Fruit fly (Drosophila melanogaster) whole organism, prepupa: Measurements from ENCODE around the gene Vps37B.
A peak's percentile ranks its signal among the peaks of the same experiment; 100 is the strongest.

Source experiments
- Blimp-1 ChIP-seq: fragments of 200-800 bp; sonication (Bioruptor generic); optimal IDR thresholded peaks from 3 replicates; lab custom pipeline; 2017; ENCODE audit warnings: missing biosample characterization, missing genetic modification characterization, mild to moderate bottlenecking, moderate library complexity, missing genetic modification reagents
- CG10631 ChIP-seq: fragments of 200-800 bp; sonication (Bioruptor generic); optimal IDR thresholded peaks from 2 replicates; lab custom pipeline; 2016; ENCODE audit warnings: missing biosample characterization, missing genetic modification characterization
- CG11294 ChIP-seq: fragments of 200-800 bp; sonication (Bioruptor generic); IDR thresholded peaks from 2 replicates; pipeline ENCODE4 v1.3.6; 2022; ENCODE audit warnings: missing biosample characterization, missing genetic modification characterization
- CG11762 ChIP-seq: fragments of 200-800 bp; sonication (Bioruptor generic); optimal IDR thresholded peaks from 3 replicates; lab custom pipeline; 2016; ENCODE audit warnings: missing biosample characterization, missing genetic modification characterization; ENCODE audit not compliant: insufficient read depth
- CG11902 ChIP-seq: fragments of 200-800 bp; sonication (Bioruptor generic); optimal IDR thresholded peaks from 3 replicates; lab custom pipeline; 2016; ENCODE audit warnings: missing biosample characterization, missing genetic modification characterization
- CG1621 ChIP-seq: fragments of 200-800 bp; sonication (Bioruptor generic); optimal IDR thresholded peaks from 3 replicates; lab custom pipeline; 2018; ENCODE audit warnings: missing biosample characterization, mild to moderate bottlenecking, missing genetic modification characterization
- CG16779 ChIP-seq: fragments of 200-800 bp; sonication (Bioruptor generic); optimal IDR thresholded peaks from 3 replicates; lab custom pipeline; 2017; ENCODE audit warnings: missing biosample characterization, mild to moderate bottlenecking, missing genetic modification characterization
- CG3032 ChIP-seq: fragments of 200-800 bp; optimal IDR thresholded peaks from 2 replicates; lab custom pipeline; 2019; ENCODE audit warnings: missing biosample characterization, mild to moderate bottlenecking, missing genetic modification characterization, moderate library complexity
- CG34406 ChIP-seq: fragments of 200-800 bp; sonication (Bioruptor generic); optimal IDR thresholded peaks from 3 replicates; lab custom pipeline; 2016; ENCODE audit warnings: missing biosample characterization, missing genetic modification characterization
- CG4318 ChIP-seq: fragments of 200-800 bp; sonication (Bioruptor generic); optimal IDR thresholded peaks from 3 replicates; lab custom pipeline; 2017; ENCODE audit warnings: missing biosample characterization, mild to moderate bottlenecking, missing genetic modification characterization
- CG6163 ChIP-seq: fragments of 200-800 bp; sonication (Bioruptor generic); IDR thresholded peaks from 3 replicates; pipeline ENCODE4 v1.3.6; 2022; ENCODE audit warnings: missing biosample characterization, missing genetic modification characterization
- CG6276 ChIP-seq: fragments of 200-800 bp; sonication (Bioruptor generic); optimal IDR thresholded peaks from 2 replicates; lab custom pipeline; 2017; ENCODE audit warnings: missing biosample characterization, mild to moderate bottlenecking, missing genetic modification characterization
- CG6792 ChIP-seq: fragments of 200-800 bp; sonication (Bioruptor generic); optimal IDR thresholded peaks from 3 replicates; lab custom pipeline; 2016; ENCODE audit warnings: missing biosample characterization, missing genetic modification characterization
- CG6808 ChIP-seq: fragments of 200-800 bp; sonication (Bioruptor generic); optimal IDR thresholded peaks from 3 replicates; lab custom pipeline; 2017; ENCODE audit warnings: missing biosample characterization, missing genetic modification characterization, mild to moderate bottlenecking, moderate library complexity, missing genetic modification reagents
- CG7368 ChIP-seq: fragments of 200-800 bp; sonication (Bioruptor generic); optimal IDR thresholded peaks from 3 replicates; lab custom pipeline; 2016; ENCODE audit warnings: missing biosample characterization, missing genetic modification characterization
- CG8119 ChIP-seq: fragments of 200-800 bp; sonication (Bioruptor generic); IDR thresholded peaks from 3 replicates; pipeline ENCODE4 v1.3.6; 2022; ENCODE audit warnings: missing biosample characterization, missing genetic modification characterization
- CG8319 ChIP-seq: fragments of 200-800 bp; sonication (Bioruptor generic); optimal IDR thresholded peaks from 3 replicates; lab custom pipeline; 2016; ENCODE audit warnings: missing biosample characterization, missing genetic modification characterization
- CG9139 ChIP-seq: fragments of 200-800 bp; sonication (Bioruptor generic); optimal IDR thresholded peaks from 3 replicates; lab custom pipeline; 2017; ENCODE audit warnings: missing biosample characterization, mild to moderate bottlenecking, missing genetic modification characterization
- Eip75B ChIP-seq: fragments of 200-800 bp; sonication (Bioruptor generic); optimal IDR thresholded peaks from 3 replicates; lab custom pipeline; 2016; ENCODE audit warnings: missing biosample characterization, missing genetic modification characterization
- Eip78C ChIP-seq: fragments of 200-800 bp; sonication (Bioruptor generic); peaks from one replicate; lab custom pipeline; 2016; ENCODE audit warnings: missing biosample characterization, missing genetic modification characterization
- Eip93F ChIP-seq: fragments of 200-800 bp; sonication (Bioruptor generic); optimal IDR thresholded peaks from 2 replicates; lab custom pipeline; 2016; ENCODE audit warnings: missing biosample characterization, mild to moderate bottlenecking, missing genetic modification characterization
- Ets96B ChIP-seq: fragments of 200-800 bp; optimal IDR thresholded peaks from 2 replicates; lab custom pipeline; 2019; ENCODE audit warnings: missing biosample characterization, mild to moderate bottlenecking, missing genetic modification characterization, moderate library complexity
- Hr38 ChIP-seq: sonication (Bioruptor generic); optimal IDR thresholded peaks from 2 replicates; lab custom pipeline; 2016; ENCODE audit warnings: missing biosample characterization, missing genetic modification characterization
- Lpt ChIP-seq: fragments of 200-800 bp; sonication (Bioruptor generic); optimal IDR thresholded peaks from 3 replicates; lab custom pipeline; 2016; ENCODE audit warnings: missing biosample characterization, missing genetic modification characterization
- Met ChIP-seq: fragments of 200-800 bp; sonication (Bioruptor generic); optimal IDR thresholded peaks from 3 replicates; lab custom pipeline; 2016; ENCODE audit warnings: missing biosample characterization, missing genetic modification characterization
- OdsH ChIP-seq: fragments of 200-800 bp; sonication (Bioruptor generic); optimal IDR thresholded peaks from 3 replicates; lab custom pipeline; 2016; ENCODE audit warnings: missing biosample characterization, missing genetic modification characterization
- Smox ChIP-seq: fragments of 200-800 bp; sonication (Bioruptor generic); optimal IDR thresholded peaks from 3 replicates; lab custom pipeline; 2016; ENCODE audit warnings: missing biosample characterization, missing genetic modification characterization
- Sox102F ChIP-seq: fragments of 200-800 bp; sonication (Bioruptor generic); optimal IDR thresholded peaks from 2 replicates; lab custom pipeline; 2016; ENCODE audit warnings: missing biosample characterization, mild to moderate bottlenecking, missing genetic modification characterization
- Sox14 ChIP-seq: fragments of 200-800 bp; sonication (Bioruptor generic); optimal IDR thresholded peaks from 3 replicates; lab custom pipeline; 2016; ENCODE audit warnings: missing biosample characterization, missing genetic modification characterization
- Sox15 ChIP-seq: fragments of 200-800 bp; sonication (Bioruptor generic); optimal IDR thresholded peaks from 3 replicates; lab custom pipeline; 2016; ENCODE audit warnings: missing biosample characterization, missing genetic modification characterization
- achi ChIP-seq: fragments of 200-800 bp; sonication (Bioruptor generic); optimal IDR thresholded peaks from 3 replicates; lab custom pipeline; 2016; ENCODE audit warnings: missing biosample characterization, missing genetic modification characterization
- acj6 ChIP-seq: fragments of 200-800 bp; sonication (Bioruptor generic); optimal IDR thresholded peaks from 3 replicates; lab custom pipeline; 2016; ENCODE audit warnings: missing biosample characterization, missing genetic modification characterization
- cyc ChIP-seq: fragments of 200-800 bp; sonication (Bioruptor generic); optimal IDR thresholded peaks from 3 replicates; lab custom pipeline; 2016; ENCODE audit warnings: missing biosample characterization, missing genetic modification characterization
- dsx ChIP-seq: fragments of 200-800 bp; optimal IDR thresholded peaks from 3 replicates; lab custom pipeline; 2019; ENCODE audit warnings: missing biosample characterization, mild to moderate bottlenecking, missing genetic modification characterization, moderate library complexity; ENCODE audit not compliant: poor library complexity, severe bottlenecking
- eg ChIP-seq: fragments of 200-800 bp; sonication (Bioruptor generic); IDR thresholded peaks from 3 replicates; pipeline ENCODE4 v1.3.6; 2022; ENCODE audit warnings: missing biosample characterization, missing genetic modification characterization
- esn ChIP-seq: fragments of 200-800 bp; sonication (Bioruptor generic); optimal IDR thresholded peaks from 2 replicates; lab custom pipeline; 2016; ENCODE audit warnings: missing biosample characterization, mild to moderate bottlenecking, missing genetic modification characterization, moderate library complexity
- fd59A ChIP-seq: fragments of 200-800 bp; sonication (Bioruptor generic); optimal IDR thresholded peaks from 2 replicates; lab custom pipeline; 2017; ENCODE audit warnings: missing biosample characterization, mild to moderate bottlenecking, missing genetic modification characterization, missing genetic modification reagents
- fd85E ChIP-seq: fragments of 200-800 bp; sonication (Bioruptor generic); optimal IDR thresholded peaks from 3 replicates; lab custom pipeline; 2016; ENCODE audit warnings: missing biosample characterization, missing genetic modification characterization
- pdm3 ChIP-seq: fragments of 200-800 bp; sonication (Bioruptor generic); optimal IDR thresholded peaks from 3 replicates; lab custom pipeline; 2016; ENCODE audit warnings: missing biosample characterization, missing genetic modification characterization
- salr ChIP-seq, 2 experiments: fragments of 200-800 bp; sonication (Bioruptor generic); optimal IDR thresholded peaks; 3 replicates each; lab custom pipeline; 2016 to 2018; ENCODE audit warnings: missing biosample characterization in 2 of 2, missing genetic modification characterization in 2 of 2, mild to moderate bottlenecking in 1 of 2
- spab ChIP-seq: fragments of 200-800 bp; sonication (Bioruptor generic); optimal IDR thresholded peaks from 2 replicates; lab custom pipeline; 2017; ENCODE audit warnings: missing biosample characterization, mild to moderate bottlenecking, missing genetic modification characterization, missing genetic modification reagents
- ss ChIP-seq, 2 experiments: fragments of 200-800 bp; sonication (Bioruptor generic); optimal IDR thresholded peaks; 2 replicates in 1 of 2; 3 replicates in 1 of 2; lab custom pipeline; 2017 to 2018; ENCODE audit warnings: mild to moderate bottlenecking in 2 of 2, missing biosample characterization in 2 of 2, missing genetic modification characterization in 2 of 2, moderate library complexity in 1 of 2
- svp ChIP-seq: fragments of 200-800 bp; sonication (Bioruptor generic); peaks from one replicate; lab custom pipeline; 2016; ENCODE audit warnings: missing biosample characterization, missing genetic modification characterization
- vri ChIP-seq: fragments of 200-800 bp; sonication (Bioruptor generic); optimal IDR thresholded peaks from 3 replicates; lab custom pipeline; 2016; ENCODE audit warnings: missing biosample characterization, mild to moderate bottlenecking, missing genetic modification characterization

The Vps37B gene

DNA sequence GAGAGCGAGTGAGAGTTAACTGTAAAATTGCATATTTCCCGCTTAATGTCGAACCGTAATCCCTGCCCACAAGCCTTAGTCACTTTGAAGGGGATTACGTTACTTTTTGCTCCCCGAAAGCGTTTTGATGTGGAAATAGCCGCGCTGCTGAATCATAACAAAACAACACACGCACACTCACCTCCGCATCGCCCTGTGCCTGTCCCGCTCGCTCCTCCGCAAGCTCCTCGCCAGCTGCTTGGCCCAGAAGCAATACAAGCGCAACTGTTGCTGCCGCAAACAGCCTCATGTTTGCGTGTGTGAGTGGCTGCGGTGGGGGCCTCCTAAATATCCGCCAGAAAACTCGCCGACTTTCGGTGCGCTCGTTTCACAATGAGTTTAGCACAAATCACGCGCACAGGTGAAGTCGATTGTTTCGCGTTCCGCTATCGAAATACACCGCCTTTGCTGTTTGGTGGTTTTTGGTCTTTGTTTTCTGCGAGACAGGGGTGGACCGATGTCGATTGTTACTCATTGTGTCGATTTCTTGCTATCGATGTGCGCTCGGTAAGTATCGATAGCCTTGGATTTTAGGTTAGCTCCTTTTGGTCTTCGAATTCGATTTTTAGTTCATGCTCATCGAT, 25.4 kb downstream of the Vps37B start, which contains the start of gene CtsF (continued):
- TF ChIP-seq esn (peak; percentile 25), vri (GFP tag; lab: Kevin White, UChicago) (peak; percentile 34), fd59A (no peak), CG3032 (tag; lab: Kevin White, UChicago) (peak; percentile 6), OdsH (GFP tag; lab: Kevin White, UChicago) (no peak), CG16779 (tag; lab: Kevin White, UChicago) (no peak)

dm6 chr3R:5252853-5253252, 26.9 kb downstream of the Vps37B start, which contains the start of gene CG1113:
CG1113 (plus strand) TSS chr3R:5253153.
- TF ChIP-seq Blimp-1, result no peak
- TF ChIP-seq Eip78C (GFP tag; lab: Kevin White, UChicago), result peak; percentile 46

- no peak for TF ChIP-seq Eip93F (GFP tag; lab: Kevin White, UChicago)
- TF ChIP-seq svp (GFP tag; lab: Kevin White, UChicago), result peak; percentile 80
- peak in 1 of 2 experiments; percentile 72 for TF ChIP-seq salr (GFP tag; optimal IDR thresholded peaks at IDR 0.05; lab: Kevin White, UChicago)
- 0 out of 3 replicates have a peak, but pooled peaks have one; percentile 61 for TF ChIP-seq CG6163 (GFP tag; lab: Robert Waterston, UW)
- TF ChIP-seq achi, result peak; percentile 75
- TF ChIP-seq CG8119 (GFP tag; lab: Robert Waterston, UW), result peak; percentile 56; the same call in 2 of the 3 replicates
- peak; percentile 58 for TF ChIP-seq Eip75B (GFP tag; lab: Kevin White, UChicago)
- TF ChIP-seq fd59A, result peak; percentile 18
- TF ChIP-seq CG9139 (GFP tag; lab: Kevin White, UChicago), result no peak
- TF ChIP-seq CG1621 (tag; lab: Kevin White, UChicago), result peak; percentile 7
- peak; percentile 11 for TF ChIP-seq spab (GFP tag; lab: Kevin White, UChicago)
- peak; percentile 60 for TF ChIP-seq CG11902
- TF ChIP-seq Met (GFP tag; lab: Kevin White, UChicago), result peak; percentile 68
- no peak for TF ChIP-seq fd85E (GFP tag; lab: Kevin White, UChicago)
- TF ChIP-seq Hr38, result no peak
- peak; percentile 74 for TF ChIP-seq acj6 (GFP tag; lab: Kevin White, UChicago)
- peak; percentile 44 for TF ChIP-seq Sox102F
- TF ChIP-seq CG11762, result peak; percentile 39
- peak; percentile 33; the same call in 1 of the 2 replicates for TF ChIP-seq CG11294 (GFP tag; lab: Robert Waterston, UW)
- no peak for TF ChIP-seq CG7368 (GFP tag; lab: Kevin White, UChicago)
- TF ChIP-seq CG34406 (GFP tag; lab: Kevin White, UChicago), result peak; percentile 50
- TF ChIP-seq Blimp-1, result no peak
- TF ChIP-seq Ets96B (tag; lab: Kevin White, UChicago), result peak; percentile 56
- peak; percentile 64 for TF ChIP-seq pdm3 (GFP tag; lab: Kevin White, UChicago)
- TF ChIP-seq dsx (GFP tag; lab: Kevin White, UChicago), result peak; percentile 49
- TF ChIP-seq Eip78C (GFP tag; lab: Kevin White, UChicago), result peak; percentile 78
- TF ChIP-seq CG6276 (GFP tag; lab: Kevin White, UChicago), result no peak
- TF ChIP-seq Lpt, result peak; percentile 57
- TF ChIP-seq Sox15 (GFP tag; lab: Kevin White, UChicago), result peak; percentile 62
- TF ChIP-seq cyc (GFP tag; lab: Kevin White, UChicago), result peak; percentile 66
- peak; percentile 71 for TF ChIP-seq Smox (GFP tag; lab: Kevin White, UChicago)
- peak; percentile 76 for TF ChIP-seq Sox14 (GFP tag; lab: Kevin White, UChicago)
- TF ChIP-seq CG8319 (GFP tag; lab: Kevin White, UChicago), result peak; percentile 43
- TF ChIP-seq eg (GFP tag; lab: Robert Waterston, UW), result peak; percentile 55; the same call in 2 of the 3 replicates
- TF ChIP-seq CG6808 (GFP tag; lab: Kevin White, UChicago), result peak; percentile 53
- TF ChIP-seq ss (GFP tag; optimal IDR thresholded peaks at IDR 0.05; lab: Kevin White, UChicago), result peak in 1 of 2 experiments; percentile 57
- TF ChIP-seq CG6792, result peak; percentile 55
- TF ChIP-seq CG16779 (tag; lab: Kevin White, UChicago), result no peak
- peak; percentile 71 for TF ChIP-seq esn
- peak; percentile 73 for TF ChIP-seq CG3032 (tag; lab: Kevin White, UChicago)
- TF ChIP-seq CG10631 (GFP tag; lab: Kevin White, UChicago), result peak; percentile 76
- peak; percentile 49 for TF ChIP-seq CG4318
Observed at dm6 chr3R:5256462-5257146, 30.6 kb downstream of the Vps37B start, which contains the start of the genes Enoph and Hph. Enoph (minus strand) TSS chr3R:5256681. Hph (plus strand) TSS chr3R:5257037.
